Fruit fly (Drosophila melanogaster): ENCODE data around the gene CG13813.

Gene CG13813

DNA sequence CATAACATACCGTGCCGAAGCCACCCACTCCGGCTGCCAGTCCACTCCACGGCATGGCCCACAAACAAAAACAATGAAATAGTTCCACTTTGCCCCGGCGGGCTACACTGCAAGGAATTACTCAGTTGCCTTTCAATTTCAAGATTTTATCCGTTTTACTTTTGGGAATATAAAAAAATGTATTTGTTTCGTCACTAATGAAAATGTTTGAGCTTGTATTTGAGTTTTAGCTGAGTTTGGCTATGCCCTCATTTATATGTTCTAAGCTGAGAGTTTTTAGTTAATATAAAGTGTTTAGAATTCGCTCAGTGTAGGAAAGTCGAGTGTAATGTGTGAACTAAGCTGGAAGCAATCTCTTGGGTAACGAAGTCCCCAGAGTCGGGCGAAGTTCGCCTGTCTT is 45.1 kb downstream of the CG13813 start (continued):
- peak; percentile 27 for TF ChIP-seq zfh2 (GFP tag; optimal IDR thresholded peaks at IDR 0.05)
- no peak for TF ChIP-seq Oaz (GFP tag; IDR thresholded peaks at IDR 0.05)
- peak; percentile 68 for TF ChIP-seq Sox102F (GFP tag; optimal IDR thresholded peaks at IDR 0.05)
- peak; percentile 16 for TF ChIP-seq CG12659 (GFP tag; optimal IDR thresholded peaks at IDR 0.05)
- peak; percentile 30 for TF ChIP-seq Camta (GFP tag; optimal IDR thresholded peaks at IDR 0.05)
- TF ChIP-seq cas (GFP tag; IDR thresholded peaks at IDR 0.05) = no peak
- TF ChIP-seq stc (GFP tag; IDR thresholded peaks at IDR 0.05) = peak; percentile 50; the same call in 1 of the 2 replicates
- no peak for TF ChIP-seq dati (GFP tag; IDR thresholded peaks at IDR 0.05)
- peak; percentile 64 for TF ChIP-seq Ptx1 (GFP tag; IDR thresholded peaks at IDR 0.05)
- peak; percentile 28 for TF ChIP-seq tin (GFP tag; optimal IDR thresholded peaks at IDR 0.05)
- peak; percentile 10 for TF ChIP-seq NK7.1 (GFP tag; optimal IDR thresholded peaks at IDR 0.05)
- TF ChIP-seq CG11247 (GFP tag; IDR thresholded peaks at IDR 0.05) = 0 out of 2 replicates have a peak, but pooled peaks have one; percentile 8
- peak; percentile 0 for TF ChIP-seq az2 (GFP tag; optimal IDR thresholded peaks at IDR 0.05)
- TF ChIP-seq mam (GFP tag; optimal IDR thresholded peaks at IDR 0.05) = peak; percentile 40
- peak; percentile 24; the same call in 1 of the 3 replicates for TF ChIP-seq CG11560 (tag; IDR thresholded peaks at IDR 0.05)
- TF ChIP-seq prd (optimal IDR thresholded peaks at IDR 0.05) = no peak
- peak; percentile 42; the same call in 1 of the 3 replicates for TF ChIP-seq prd (GFP tag; IDR thresholded peaks at IDR 0.05)
- peak; percentile 37 for TF ChIP-seq Asciz (GFP tag; optimal IDR thresholded peaks at IDR 0.05)
- TF ChIP-seq CG4854 (GFP tag; optimal IDR thresholded peaks at IDR 0.05) = peak; percentile 30
- peak; percentile 63 for TF ChIP-seq CG7839 (tag; optimal IDR thresholded peaks at IDR 0.05)
- TF ChIP-seq CG11504 (tag; optimal IDR thresholded peaks at IDR 0.05) = peak; percentile 72
- TF ChIP-seq slbo (GFP tag; IDR thresholded peaks at IDR 0.05) = peak; percentile 55
- peak; percentile 36; the same call in 1 of the 2 replicates for TF ChIP-seq CG14014 (GFP tag; IDR thresholded peaks at IDR 0.05)
- no peak for TF ChIP-seq pan (optimal IDR thresholded peaks at IDR 0.05)
- peak in 1 of 2 experiments; percentile 65 for TF ChIP-seq pan (GFP tag; optimal IDR thresholded peaks at IDR 0.05 in 1 of 2, IDR thresholded peaks at IDR 0.05 in 1 of 2)
- TF ChIP-seq ranshi (GFP tag; IDR thresholded peaks at IDR 0.05) = peak; percentile 54; the same call in 1 of the 2 replicates
- TF ChIP-seq CG6254 (GFP tag; optimal IDR thresholded peaks at IDR 0.05) = peak; percentile 11
- TF ChIP-seq Xrp1 (GFP tag; IDR thresholded peaks at IDR 0.05) = peak; percentile 39; the same call in 1 of the 2 replicates
- peak; percentile 41; the same call in 1 of the 2 replicates for TF ChIP-seq lmd (GFP tag; IDR thresholded peaks at IDR 0.05)
- peak; percentile 25 for TF ChIP-seq Xbp1 (GFP tag; optimal IDR thresholded peaks at IDR 0.05)
- TF ChIP-seq ci (GFP tag; IDR thresholded peaks at IDR 0.05) = peak; percentile 44; the same call in 1 of the 3 replicates
- TF ChIP-seq CG2875 (GFP tag; optimal IDR thresholded peaks at IDR 0.05) = no peak
- TF ChIP-seq CG31441 (GFP tag; IDR thresholded peaks at IDR 0.05) = peak; percentile 43; the same call in 1 of the 2 replicates
- TF ChIP-seq lab (GFP tag; optimal IDR thresholded peaks at IDR 0.05) = peak; percentile 71
- TF ChIP-seq Bteb2 (GFP tag; optimal IDR thresholded peaks at IDR 0.05) = no peak
- peak; percentile 74 for TF ChIP-seq gem (tag; optimal IDR thresholded peaks at IDR 0.05)
- peak; percentile 62 for TF ChIP-seq unpg (GFP tag; optimal IDR thresholded peaks at IDR 0.05)
- peak; percentile 6 for TF ChIP-seq ewg (GFP tag; optimal IDR thresholded peaks at IDR 0.05)
- TF ChIP-seq bcd (GFP tag; optimal IDR thresholded peaks at IDR 0.05) = peak; percentile 37
- TF ChIP-seq tgo (GFP tag; IDR thresholded peaks at IDR 0.05) = peak; percentile 53; the same call in 2 of the 3 replicates
- no peak for TF ChIP-seq Nf-YC (tag; optimal IDR thresholded peaks at IDR 0.05)
- TF ChIP-seq Ets65A (GFP tag) = peak; percentile 66
- TF ChIP-seq sr (GFP tag; IDR thresholded peaks at IDR 0.05) = 0 out of 3 replicates have a peak, but pooled peaks have one; percentile 15
- peak; percentile 14 for TF ChIP-seq CG10209 (GFP tag; optimal IDR thresholded peaks at IDR 0.05)
- TF ChIP-seq org-1 (GFP tag; optimal IDR thresholded peaks at IDR 0.05) = peak; percentile 20
- no peak for TF ChIP-seq YL-1 (GFP tag; optimal IDR thresholded peaks at IDR 0.05)
- TF ChIP-seq Lhr (GFP tag; optimal IDR thresholded peaks at IDR 0.05) = no peak
- no peak for TF ChIP-seq Gug (GFP tag; IDR thresholded peaks at IDR 0.05)
- peak; percentile 14 for TF ChIP-seq Dek (tag; optimal IDR thresholded peaks at IDR 0.05)
- no peak for TF ChIP-seq nerfin-2 (GFP tag; IDR thresholded peaks at IDR 0.05; ENCODE audit: partially characterized antibody)
- TF ChIP-seq inv (GFP tag; IDR thresholded peaks at IDR 0.05; ENCODE audit: partially characterized antibody) = no peak
